Worm (Caenorhabditis elegans) whole organism, L2 larva: ENCODE data around the gene F42D1.4.

ENCODE experiments used
- aly-2 ChIP-seq: fragments of 150-350 bp; optimal IDR thresholded peaks from 2 replicates; lab custom pipeline; 2014; ENCODE audit warnings: missing biosample characterization, missing genetic modification characterization
- ceh-82 ChIP-seq: fragments of 150-350 bp; optimal IDR thresholded peaks from 2 replicates; lab custom pipeline; 2014; ENCODE audit warnings: missing biosample characterization, missing genetic modification characterization
- dmd-4 ChIP-seq: sonication (generic microtip); optimal IDR thresholded peaks from 2 replicates; lab custom pipeline; 2017; ENCODE audit warnings: missing biosample characterization, missing genetic modification characterization
- egl-27 ChIP-seq: sonication (generic microtip); optimal IDR thresholded peaks from 3 replicates; lab custom pipeline; 2017; ENCODE audit warnings: missing biosample characterization, missing genetic modification reagents, missing genetic modification characterization
- lsy-2 ChIP-seq, 2 experiments: fragments of 150-350 bp in 1 of 2; sonication (generic microtip) in 1 of 2; optimal IDR thresholded peaks; 2 replicates each; lab custom pipeline; 2014 to 2017; ENCODE audit warnings: missing biosample characterization in 2 of 2, missing genetic modification characterization in 2 of 2
- snpc-4 ChIP-seq: fragments of 150-350 bp; optimal IDR thresholded peaks from 2 replicates; lab custom pipeline; 2014; ENCODE audit warnings: missing biosample characterization, missing genetic modification characterization
- unc-62 ChIP-seq: fragments of 150-350 bp; optimal IDR thresholded peaks from 2 replicates; lab custom pipeline; 2014; ENCODE audit warnings: missing biosample characterization, missing genetic modification reagents, missing genetic modification characterization
- ztf-11 ChIP-seq: sonication (generic microtip); optimal IDR thresholded peaks from 2 replicates; lab custom pipeline; 2017; ENCODE audit warnings: missing biosample characterization, missing genetic modification characterization

DNA sequence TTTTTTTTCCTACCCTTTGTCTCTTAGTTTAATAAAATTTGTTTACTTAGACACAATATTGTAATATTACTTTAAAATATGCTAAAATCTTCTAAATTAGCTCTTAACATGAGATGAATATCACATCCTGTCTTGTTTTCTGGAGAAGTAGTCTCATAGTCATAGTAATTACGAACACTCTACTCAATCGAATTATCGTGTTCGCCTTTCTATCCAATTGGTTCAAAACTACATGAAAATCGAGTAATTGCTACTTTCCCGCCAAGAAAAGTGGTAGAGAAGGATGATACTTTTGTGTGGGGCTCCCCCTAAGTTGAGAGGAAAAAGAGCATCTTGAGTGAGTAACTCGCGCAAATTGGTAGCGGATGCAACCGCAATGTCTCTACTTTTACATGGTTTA, 28.9 kb upstream of the F42D1.4 start:
- TF ChIP-seq ceh-82 (tag; lab: Kevin White, UChicago) (no peak), lsy-2 (tag; optimal IDR thresholded peaks at IDR 0.05; lab: Kevin White, UChicago) (no peak), dmd-4 (tag; lab: Kevin White, UChicago) (no peak), egl-27 (no peak), aly-2 (tag; lab: Kevin White, UChicago) (no peak), snpc-4 (no peak), unc-62 (GFP tag; lab: Kevin White, UChicago) (no peak), ztf-11 (tag; lab: Kevin White, UChicago) (no peak)
